Worm (Caenorhabditis elegans) whole organism, L4/young adult: ENCODE measurements around the gene cld-1.

Source experiments
- W03F9.2 ChIP-seq: fragments of 150-350 bp; optimal IDR thresholded peaks from 2 replicates; lab custom pipeline; 2014; ENCODE audit warnings: missing biosample characterization, missing genetic modification characterization
- dao-5 ChIP-seq: sonication (generic microtip); optimal IDR thresholded peaks from 2 replicates; lab custom pipeline; 2016; ENCODE audit warnings: missing genotype, missing genetic modification characterization, moderate library complexity, missing compliant biosample characterization
- him-1 ChIP-seq: sonication (generic microtip); optimal IDR thresholded peaks from 2 replicates; lab custom pipeline; 2016; ENCODE audit warnings: missing genotype, missing genetic modification reagents, missing genetic modification characterization, missing compliant biosample characterization

Gene cld-1

DNA sequence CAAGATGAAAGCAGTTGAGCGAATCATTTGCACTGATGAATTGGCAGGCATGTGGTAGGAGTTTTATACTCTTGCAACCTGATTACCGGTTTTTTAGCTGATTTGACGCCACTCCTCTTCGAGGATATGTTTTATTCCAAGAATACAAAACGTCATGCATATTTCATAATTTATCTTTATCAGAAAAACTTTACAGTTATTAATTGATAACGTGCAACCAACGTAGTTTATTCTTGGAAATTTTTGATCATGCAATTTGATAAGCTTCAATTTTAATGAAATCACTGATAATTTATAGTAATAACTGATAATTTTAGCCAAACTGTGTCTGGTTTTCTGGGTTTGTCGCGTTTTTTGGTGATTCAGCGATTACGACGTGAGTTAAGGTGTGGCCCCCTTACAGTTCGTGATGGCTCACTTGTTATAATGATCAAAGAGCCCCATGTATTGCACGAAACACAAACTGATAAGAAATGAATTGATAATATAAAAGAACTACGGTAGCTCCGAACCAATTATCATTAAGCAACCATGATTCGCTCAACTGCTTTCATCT, at the start of gene cld-1, which contains the start of gene dod-21:
Gene cld-1 (minus strand): TSS at position 51 of the 556 bp plus-strand sequence.
Gene dod-21 (plus strand): TSS at position 518 of the 556 bp plus-strand sequence.
- TF ChIP-seq him-1 (tag; lab: Kevin White, UChicago) (no peak), W03F9.2 (tag; lab: Kevin White, UChicago) (peak; percentile 28)

DNA sequence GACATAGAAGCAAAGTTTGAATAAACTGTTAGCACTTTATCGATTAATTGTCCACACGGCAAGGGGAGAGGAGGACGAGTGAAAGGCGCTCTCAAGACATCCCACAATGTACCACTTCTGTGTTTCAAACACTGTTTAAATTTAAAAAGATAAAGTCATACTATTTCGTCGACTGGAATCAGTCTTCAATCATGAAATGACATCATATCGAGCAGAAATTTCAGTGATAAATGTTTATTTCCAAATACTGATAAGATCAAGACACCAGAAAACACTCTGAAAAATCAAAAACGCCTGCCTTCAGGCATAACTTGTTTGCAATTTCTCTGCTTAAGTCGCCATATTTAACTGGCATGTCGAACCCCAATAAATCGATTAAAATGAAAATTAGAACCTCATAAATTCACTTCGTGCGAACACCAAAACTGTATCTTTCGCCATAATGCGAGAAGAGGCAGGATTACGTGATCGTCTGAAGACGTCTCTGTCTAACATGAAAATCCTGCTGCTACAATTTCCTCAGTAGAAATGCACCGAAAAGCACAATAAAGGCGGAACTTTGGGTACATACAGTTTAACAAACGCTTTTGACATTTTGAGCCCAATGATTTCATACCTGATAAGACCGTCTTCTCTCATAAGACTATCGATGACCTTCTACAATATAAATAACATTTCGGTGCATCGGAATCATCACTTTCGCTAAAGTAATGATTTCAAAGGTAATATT, 42.4 kb upstream of the cld-1 start, which contains the start of gene K10D11.2:
Gene K10D11.2 (plus strand): TSS at position 680 of the 730 bp plus-strand sequence.
- TF ChIP-seq dao-5 (no peak), W03F9.2 (tag; lab: Kevin White, UChicago) (no peak), him-1 (tag; lab: Kevin White, UChicago) (no peak)

- no peak for TF ChIP-seq dao-5
Observed at ce11 chrIV:12977650-12978049, 41.6 kb upstream of the cld-1 start.

- TF ChIP-seq dao-5 = no peak
- no peak for TF ChIP-seq him-1 (tag; lab: Kevin White, UChicago)
- no peak for TF ChIP-seq W03F9.2 (tag; lab: Kevin White, UChicago)
Observed at ce11 chrIV:12975981-12976380, 39.9 kb upstream of the cld-1 start, which contains the start of gene dod-17. dod-17 (plus strand) TSS chrIV:12976303.

DNA sequence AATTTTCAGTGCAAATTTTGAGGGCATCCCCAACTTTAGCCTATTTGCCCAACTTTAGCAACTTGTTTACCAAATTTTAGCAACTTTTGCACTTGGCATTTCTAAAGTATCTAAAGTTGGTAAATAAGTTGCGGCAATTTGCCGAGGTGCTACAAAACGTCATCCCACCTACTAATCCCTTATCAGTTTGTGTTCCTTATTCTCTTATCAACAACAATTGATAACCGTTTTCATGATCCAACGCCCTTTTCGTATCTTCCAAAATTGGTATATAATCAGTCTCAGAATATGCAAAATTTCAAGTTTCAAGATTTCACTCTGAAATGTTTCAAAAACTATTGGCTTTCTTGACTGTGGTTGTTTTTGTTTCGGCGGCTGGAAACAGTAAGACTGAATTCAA, 37.3 kb upstream of the cld-1 start, which contains the start of gene F55G11.4:
Gene F55G11.4 (plus strand): TSS at position 289 of the 400 bp plus-strand sequence.
- no peak for TF ChIP-seq him-1 (tag; lab: Kevin White, UChicago)

ce11 chrIV:12972780-12973179, 36.7 kb upstream of the cld-1 start:
- no peak for TF ChIP-seq W03F9.2 (tag; lab: Kevin White, UChicago)
- no peak for TF ChIP-seq dao-5
- no peak for TF ChIP-seq him-1 (tag; lab: Kevin White, UChicago)

- TF ChIP-seq him-1 (tag; lab: Kevin White, UChicago) (no peak), dao-5 (no peak), W03F9.2 (tag; lab: Kevin White, UChicago) (no peak)
Observed at ce11 chrIV:12971994-12972520, 36.0 kb upstream of the cld-1 start.

DNA sequence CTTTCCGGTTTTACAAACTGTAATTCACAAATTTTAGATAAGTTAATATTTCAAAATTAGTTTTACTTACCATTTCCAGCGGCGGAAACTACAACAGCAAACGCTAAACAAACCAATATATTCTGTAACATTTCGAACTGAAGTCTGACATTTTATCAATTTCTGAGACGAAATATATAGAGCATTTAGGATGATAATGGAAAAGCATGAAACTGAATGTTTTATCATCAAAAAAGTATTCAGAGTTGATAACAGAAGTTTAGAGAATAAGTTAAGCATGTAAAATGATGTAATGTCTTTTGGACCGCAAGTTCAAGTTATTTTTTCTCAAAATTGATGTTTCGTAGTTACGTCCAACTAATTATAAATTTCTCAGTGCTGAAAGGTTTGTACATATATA, 33.1 kb upstream of the cld-1 start, which contains the start of gene F55G11.2:
Gene F55G11.2 (minus strand): TSS at position 149 of the 400 bp plus-strand sequence.
- no peak for TF ChIP-seq him-1 (tag; lab: Kevin White, UChicago)
- TF ChIP-seq W03F9.2 (tag; lab: Kevin White, UChicago) = no peak
- no peak for TF ChIP-seq dao-5

- TF ChIP-seq him-1 (tag; lab: Kevin White, UChicago) (no peak), dao-5 (no peak), W03F9.2 (tag; lab: Kevin White, UChicago) (no peak)
Observed at ce11 chrIV:12967303-12967702, 31.2 kb upstream of the cld-1 start.

DNA sequence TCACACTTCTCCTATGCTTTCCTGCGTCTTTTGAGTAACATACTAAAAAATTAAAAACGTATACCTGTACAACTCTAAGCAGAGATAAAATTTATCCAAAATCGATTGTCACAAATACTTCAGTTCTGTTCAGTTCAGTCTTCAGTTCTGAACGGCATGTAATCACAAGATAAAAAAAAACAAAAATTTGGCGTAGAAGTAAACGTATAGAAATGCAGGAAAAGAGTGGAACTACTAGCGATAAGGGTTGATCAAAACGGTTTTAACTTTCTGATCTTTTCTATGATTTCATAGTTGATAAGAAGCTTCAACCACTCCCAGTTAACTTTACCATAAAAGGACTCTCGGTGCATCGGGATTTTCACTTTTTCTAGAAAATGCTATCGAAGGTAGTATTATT, 29.0 kb upstream of the cld-1 start, which contains the start of gene dod-22:
Gene dod-22 (plus strand): TSS at position 301 of the 400 bp plus-strand sequence.
- TF ChIP-seq dao-5 (no peak), him-1 (tag; lab: Kevin White, UChicago) (no peak), W03F9.2 (tag; lab: Kevin White, UChicago) (no peak)

- TF ChIP-seq dao-5 = no peak
- TF ChIP-seq W03F9.2 (tag; lab: Kevin White, UChicago) = no peak
- no peak for TF ChIP-seq him-1 (tag; lab: Kevin White, UChicago)
Observed at ce11 chrIV:12964648-12965047, 28.6 kb upstream of the cld-1 start.

DNA sequence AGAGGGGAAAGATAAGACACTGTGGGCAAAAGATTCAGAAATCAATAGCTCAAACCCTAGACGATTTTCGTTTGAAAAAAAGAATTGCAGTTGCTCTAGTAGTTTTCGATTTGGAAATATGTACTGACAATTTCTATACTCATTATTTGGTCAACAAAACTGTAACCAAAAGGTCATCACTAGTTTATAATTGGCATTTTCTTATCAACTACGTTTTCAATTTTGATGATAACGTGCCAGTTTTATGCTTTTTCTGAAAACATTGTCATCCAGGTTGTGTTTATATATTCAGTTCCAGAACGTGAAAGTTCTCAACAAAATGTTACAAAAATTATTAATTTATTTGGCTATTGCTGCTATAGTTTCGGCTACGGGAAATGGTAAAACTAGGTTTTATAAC, 26.5 kb upstream of the cld-1 start, which contains the start of gene F55G11.8:
Gene F55G11.8 (plus strand): TSS at position 245 of the 400 bp plus-strand sequence.
- no peak for TF ChIP-seq dao-5
- TF ChIP-seq him-1 (tag; lab: Kevin White, UChicago) = no peak
- TF ChIP-seq W03F9.2 (tag; lab: Kevin White, UChicago) = no peak

DNA sequence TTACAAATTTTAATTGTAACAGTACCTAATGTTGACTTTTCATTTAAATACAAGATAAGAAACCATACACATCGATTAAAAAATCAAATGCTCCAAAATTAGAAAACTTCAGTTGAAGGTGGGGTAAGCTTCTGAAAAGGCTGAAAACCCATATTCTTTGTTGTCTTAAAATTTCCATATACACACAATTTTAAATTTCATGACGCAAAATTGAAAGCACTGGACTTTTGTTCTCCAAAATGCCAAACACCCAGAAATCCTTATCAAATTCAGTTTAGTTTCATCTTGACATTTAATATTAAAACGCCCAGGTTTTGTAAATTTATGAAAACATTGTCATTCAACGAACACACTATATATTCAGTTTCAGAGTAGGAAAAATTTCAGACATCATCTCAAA, 24.1 kb upstream of the cld-1 start, which contains the start of gene F55G11.7:
Gene F55G11.7 (plus strand): TSS at position 301 of the 400 bp plus-strand sequence.
- TF ChIP-seq him-1 (tag; lab: Kevin White, UChicago) = no peak

DNA sequence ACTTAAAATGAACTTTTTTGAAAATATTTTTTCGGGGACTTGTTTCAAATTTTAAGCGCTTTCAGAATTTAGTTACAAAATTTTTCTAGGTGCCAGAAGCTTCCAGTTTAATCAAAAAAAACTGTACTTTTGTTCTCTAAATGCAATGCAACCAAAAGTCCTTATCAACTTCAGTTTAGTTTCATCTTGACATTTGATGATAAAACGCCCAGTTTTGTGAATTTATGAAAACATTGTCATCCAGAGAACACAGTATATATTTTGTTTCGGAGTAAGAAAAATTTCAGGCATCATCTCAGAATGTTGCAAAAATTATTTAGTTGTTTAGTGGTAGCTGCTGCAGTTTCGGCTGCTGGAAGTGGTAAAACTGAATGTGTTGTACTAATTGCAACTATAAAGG, 21.7 kb upstream of the cld-1 start, which contains the start of gene F55G11.6:
Gene F55G11.6 (plus strand): TSS at position 301 of the 400 bp plus-strand sequence.
- no peak for TF ChIP-seq dao-5
- TF ChIP-seq him-1 (tag; lab: Kevin White, UChicago) = no peak
- TF ChIP-seq W03F9.2 (tag; lab: Kevin White, UChicago) = no peak
